Fruit fly (Drosophila melanogaster) whole organism, wandering third instar larva: ENCODE results near the gene CG10864.

Experiments
- CrebA ChIP-seq: fragments of 200-800 bp; sonication (Bioruptor generic); optimal IDR thresholded peaks from 2 replicates; lab custom pipeline; 2016; ENCODE audit warnings: missing biosample characterization, mild to moderate bottlenecking, missing genetic modification characterization, borderline replicate concordance
- Hnf4 ChIP-seq: fragments of 200-800 bp; sonication (Bioruptor generic); optimal IDR thresholded peaks from 2 replicates; lab custom pipeline; 2016; ENCODE audit warnings: missing biosample characterization, mild to moderate bottlenecking, missing genetic modification characterization
- foxo ChIP-seq, 2 experiments: fragments of 200-800 bp; sonication (Bioruptor generic); optimal IDR thresholded peaks; 2 replicates in 1 of 2; 3 replicates in 1 of 2; lab custom pipeline; 2016 to 2017; ENCODE audit warnings: missing biosample characterization in 2 of 2, missing genetic modification characterization in 2 of 2
- pan ChIP-seq: fragments of >200 bp; optimal IDR thresholded peaks from 2 replicates; lab custom pipeline; 2017

DNA sequence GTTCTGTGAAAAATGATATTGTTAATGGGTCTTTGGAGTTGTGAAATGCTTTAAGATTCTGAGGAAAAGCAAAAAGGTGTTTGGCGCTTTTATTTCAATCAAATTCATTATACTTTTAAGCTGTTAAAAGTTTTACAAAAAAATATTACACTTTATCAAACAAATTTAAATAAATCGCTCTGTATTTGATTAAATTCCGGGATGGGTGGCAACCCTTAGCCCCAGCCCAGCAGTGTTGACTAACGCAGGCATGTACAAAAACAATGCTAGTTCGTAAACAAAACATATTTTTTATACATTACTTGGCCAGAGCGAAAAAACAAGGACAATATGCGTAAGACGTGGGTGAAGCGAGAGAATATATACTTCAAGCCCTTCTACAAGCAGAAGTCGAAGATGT is 6.7 kb downstream of the CG10864 start, which contains the start of gene CG7685:
- no peak for TF ChIP-seq pan
- TF ChIP-seq Hnf4 (GFP tag; lab: Kevin White, UChicago), result peak; percentile 92
- TF ChIP-seq foxo (GFP tag; optimal IDR thresholded peaks at IDR 0.05; lab: Kevin White, UChicago), result peak in 1 of 2 experiments; percentile 80
- no peak for TF ChIP-seq CrebA (GFP tag; lab: Kevin White, UChicago)
